Worm (Caenorhabditis elegans) whole organism, late embryonic: ENCODE data around the gene F11A10.6.

Experiments
- Y22D7AL.16 ChIP-seq: sonication (generic microtip); optimal IDR thresholded peaks from 2 replicates; lab custom pipeline; 2016; ENCODE audit warnings: missing genetic modification characterization, missing compliant biosample characterization
- ama-1 ChIP-seq: fragments of 150-350 bp; optimal IDR thresholded peaks from 2 replicates; lab custom pipeline; 2014
- ceh-19 ChIP-seq: fragments of 200-800 bp; sonication (Bioruptor generic); optimal IDR thresholded peaks from 2 replicates; lab custom pipeline; 2018; ENCODE audit warnings: mild to moderate bottlenecking, missing genetic modification characterization, missing compliant biosample characterization
- ceh-30 ChIP-seq: fragments of 150-350 bp; optimal IDR thresholded peaks from 2 replicates; lab custom pipeline; 2014; ENCODE audit warnings: missing biosample characterization, missing genetic modification characterization
- che-1 ChIP-seq: sonication (generic microtip); optimal IDR thresholded peaks from 2 replicates; lab custom pipeline; 2016; ENCODE audit warnings: mild to moderate bottlenecking, missing genetic modification characterization, missing compliant biosample characterization
- gmeb-2 ChIP-seq: sonication (generic microtip); optimal IDR thresholded peaks from 2 replicates; lab custom pipeline; 2016; ENCODE audit warnings: missing genetic modification characterization, inconsistent platforms, missing compliant biosample characterization
- hlh-15 ChIP-seq: sonication (generic microtip); optimal IDR thresholded peaks from 2 replicates; lab custom pipeline; 2016; ENCODE audit warnings: missing genetic modification characterization, missing compliant biosample characterization
- lin-11 ChIP-seq: fragments of 200-800 bp; sonication (Bioruptor generic); optimal IDR thresholded peaks from 2 replicates; lab custom pipeline; 2018; ENCODE audit warnings: mild to moderate bottlenecking, missing genetic modification characterization, missing compliant biosample characterization
- nhr-11 ChIP-seq: fragments of 150-350 bp; optimal IDR thresholded peaks from 2 replicates; lab custom pipeline; 2014; ENCODE audit warnings: missing biosample characterization, missing genetic modification characterization
- pag-3 ChIP-seq: sonication (generic microtip); optimal IDR thresholded peaks from 2 replicates; lab custom pipeline; 2016; ENCODE audit warnings: missing compliant biosample characterization, missing genetic modification characterization, borderline replicate concordance
- pat-9 ChIP-seq: fragments of 200-800 bp; sonication (Bioruptor generic); optimal IDR thresholded peaks from 2 replicates; lab custom pipeline; 2018; ENCODE audit warnings: mild to moderate bottlenecking, missing genetic modification characterization, moderate library complexity, missing compliant biosample characterization
- pqm-1 ChIP-seq: sonication (generic microtip); optimal IDR thresholded peaks from 2 replicates; lab custom pipeline; 2016; ENCODE audit warnings: missing genetic modification characterization, missing compliant biosample characterization
- tbx-2 ChIP-seq: sonication (generic microtip); optimal IDR thresholded peaks from 2 replicates; lab custom pipeline; 2016; ENCODE audit warnings: missing genetic modification characterization, missing compliant biosample characterization

ce11 chrIV:12093819-12094218, 4.4 kb upstream of the F11A10.6 start, which contains the start of gene F11A10.5:
- TF ChIP-seq pag-3 (tag; lab: Kevin White, UChicago) (no peak), lin-11 (tag; lab: Kevin White, UChicago) (no peak), pqm-1 (no peak), che-1 (no peak), hlh-15 (tag; lab: Kevin White, UChicago) (no peak), gmeb-2 (no peak), nhr-11 (tag; lab: Kevin White, UChicago) (no peak), ceh-30 (tag; lab: Kevin White, UChicago) (no peak), ama-1 (lab: Kevin White, UChicago) (no peak), Y22D7AL.16 (tag; lab: Kevin White, UChicago) (no peak), tbx-2 (tag; lab: Kevin White, UChicago) (no peak), ceh-19 (GFP tag; lab: Kevin White, UChicago) (no peak), pat-9 (tag; lab: Kevin White, UChicago) (no peak)
